Fruit fly (Drosophila melanogaster): Measurements from ENCODE around the gene Usp30.

Usp30 gene

dm6 chrX:5917310-5917988 lies 37.9 kb upstream of the Usp30 start (continued):
- TF ChIP-seq eg (GFP tag; IDR thresholded peaks at IDR 0.05), result peak; percentile 67; the same call in 2 of the 3 replicates
- no peak for TF ChIP-seq CG16779 (tag; optimal IDR thresholded peaks at IDR 0.05)
- TF ChIP-seq CG15336 (GFP tag; IDR thresholded peaks at IDR 0.05), result peak; percentile 50
- TF ChIP-seq CG3919 (GFP tag; optimal IDR thresholded peaks at IDR 0.05), result no peak
- no peak for TF ChIP-seq achi (GFP tag; optimal IDR thresholded peaks at IDR 0.05)
- no peak for TF ChIP-seq pdm3 (GFP tag; optimal IDR thresholded peaks at IDR 0.05)
- TF ChIP-seq CG8632 (GFP tag; optimal IDR thresholded peaks at IDR 0.05), result no peak
- TF ChIP-seq CG32006 (GFP tag; optimal IDR thresholded peaks at IDR 0.05), result no peak
- peak; percentile 9 for TF ChIP-seq vri (GFP tag; optimal IDR thresholded peaks at IDR 0.05)
- TF ChIP-seq Eip93F (GFP tag; optimal IDR thresholded peaks at IDR 0.05), result no peak
- no peak for TF ChIP-seq net (GFP tag; optimal IDR thresholded peaks at IDR 0.05)
- no peak for TF ChIP-seq Lpt (GFP tag; optimal IDR thresholded peaks at IDR 0.05)
- TF ChIP-seq cyc (GFP tag; optimal IDR thresholded peaks at IDR 0.05), result no peak
- no peak for TF ChIP-seq lz (GFP tag; optimal IDR thresholded peaks at IDR 0.05)
- TF ChIP-seq dac (GFP tag; optimal IDR thresholded peaks at IDR 0.05), result no peak
- no peak for TF ChIP-seq Hr4 (GFP tag; optimal IDR thresholded peaks at IDR 0.05)
- TF ChIP-seq CG6276 (GFP tag; optimal IDR thresholded peaks at IDR 0.05), result peak; percentile 38
- TF ChIP-seq CG11762 (GFP tag; optimal IDR thresholded peaks at IDR 0.05; ENCODE audit: insufficient read depth), result no peak
- TF ChIP-seq dsx (GFP tag; optimal IDR thresholded peaks at IDR 0.05; ENCODE audit: poor library complexity, severe bottlenecking), result no peak

- TF ChIP-seq Met (GFP tag; optimal IDR thresholded peaks at IDR 0.05), result no peak
- peak; percentile 46 for TF ChIP-seq CG6854 (GFP tag; optimal IDR thresholded peaks at IDR 0.05)
- no peak for TF ChIP-seq esn (GFP tag; optimal IDR thresholded peaks at IDR 0.05)
- TF ChIP-seq CG3919 (GFP tag; optimal IDR thresholded peaks at IDR 0.05), result peak; percentile 14
- TF ChIP-seq CG8119 (GFP tag; IDR thresholded peaks at IDR 0.05), result peak; percentile 12; the same call in 1 of the 3 replicates
- TF ChIP-seq CG6276 (GFP tag; optimal IDR thresholded peaks at IDR 0.05), result no peak
- TF ChIP-seq OdsH (GFP tag; optimal IDR thresholded peaks at IDR 0.05), result no peak
- TF ChIP-seq dsx (GFP tag; optimal IDR thresholded peaks at IDR 0.05; ENCODE audit: poor library complexity, severe bottlenecking), result peak; percentile 19
- peak; percentile 41; the same call in 1 of the 3 replicates for TF ChIP-seq CG6163 (GFP tag; IDR thresholded peaks at IDR 0.05)
- TF ChIP-seq CG15336 (GFP tag; IDR thresholded peaks at IDR 0.05), result no peak
- peak; percentile 17 for TF ChIP-seq vri (GFP tag; optimal IDR thresholded peaks at IDR 0.05)
- peak; percentile 73 for TF ChIP-seq Eip78C (GFP tag)
- TF ChIP-seq CG10631 (GFP tag; optimal IDR thresholded peaks at IDR 0.05), result no peak
- TF ChIP-seq spab (GFP tag; optimal IDR thresholded peaks at IDR 0.05), result no peak
- no peak for TF ChIP-seq CG31627 (GFP tag; optimal IDR thresholded peaks at IDR 0.05)
- TF ChIP-seq Sox102F (GFP tag; optimal IDR thresholded peaks at IDR 0.05), result peak; percentile 52
- no peak for TF ChIP-seq CG6808 (GFP tag; optimal IDR thresholded peaks at IDR 0.05)
- TF ChIP-seq CG32006 (GFP tag; optimal IDR thresholded peaks at IDR 0.05), result no peak
- TF ChIP-seq Hr39 (GFP tag; optimal IDR thresholded peaks at IDR 0.05), result no peak
- TF ChIP-seq net (GFP tag; optimal IDR thresholded peaks at IDR 0.05), result peak; percentile 21
- TF ChIP-seq topi (GFP tag; optimal IDR thresholded peaks at IDR 0.05), result peak; percentile 49
- no peak for TF ChIP-seq CG34406 (GFP tag; optimal IDR thresholded peaks at IDR 0.05)
- no peak for TF ChIP-seq Lpt (GFP tag; optimal IDR thresholded peaks at IDR 0.05)
- no peak for TF ChIP-seq Sox15 (GFP tag; optimal IDR thresholded peaks at IDR 0.05)
- TF ChIP-seq CG16779 (tag; optimal IDR thresholded peaks at IDR 0.05), result peak; percentile 31
- no peak for TF ChIP-seq salr (GFP tag; optimal IDR thresholded peaks at IDR 0.05)
- TF ChIP-seq CG11294 (GFP tag; IDR thresholded peaks at IDR 0.05), result no peak
- peak; percentile 98 for TF ChIP-seq svp (GFP tag)
- TF ChIP-seq Hr38 (GFP tag; optimal IDR thresholded peaks at IDR 0.05), result no peak
- TF ChIP-seq eg (GFP tag; IDR thresholded peaks at IDR 0.05), result peak; percentile 52; the same call in 1 of the 3 replicates
- no peak for TF ChIP-seq CG11762 (GFP tag; optimal IDR thresholded peaks at IDR 0.05; ENCODE audit: insufficient read depth)
- TF ChIP-seq CG9139 (GFP tag; optimal IDR thresholded peaks at IDR 0.05), result peak; percentile 43
- peak; percentile 70 for TF ChIP-seq fkh (GFP tag; optimal IDR thresholded peaks at IDR 0.05)
- peak in 1 of 2 experiments; percentile 42 for TF ChIP-seq ss (GFP tag; optimal IDR thresholded peaks at IDR 0.05)
Measured at dm6 chrX:5916494-5917309, 37.1 kb upstream of the Usp30 start, which contains the start of the genes Shmt and CG3726. Gene Shmt (minus strand): TSS chrX:5916797. Gene CG3726 (plus strand): TSS chrX:5917097.
